Worm (Caenorhabditis elegans): Measurements from ENCODE around the gene nhx-4.

The nhx-4 gene

DNA sequence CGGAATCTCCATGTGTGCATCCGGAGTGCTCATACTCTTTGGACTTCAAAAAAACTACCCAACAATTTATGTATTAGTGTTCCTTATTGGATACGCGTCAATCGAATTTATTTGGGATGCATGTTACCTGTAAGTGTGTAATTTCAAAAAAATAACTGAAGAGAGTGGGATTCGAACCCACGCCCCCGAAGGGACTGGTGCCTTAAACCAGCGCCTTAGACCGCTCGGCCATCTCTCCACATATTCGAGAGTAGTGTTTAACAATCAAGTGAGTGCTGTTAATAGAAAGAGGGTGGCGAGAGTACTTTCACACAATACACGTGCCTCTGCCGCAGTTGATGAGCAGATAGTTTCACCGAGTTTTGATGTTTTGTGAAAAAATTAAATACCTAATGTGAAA, 11.1 kb upstream of the nhx-4 start:
- no peak for TF ChIP-seq unc-62 (GFP tag; optimal IDR thresholded peaks at IDR 0.05)

DNA sequence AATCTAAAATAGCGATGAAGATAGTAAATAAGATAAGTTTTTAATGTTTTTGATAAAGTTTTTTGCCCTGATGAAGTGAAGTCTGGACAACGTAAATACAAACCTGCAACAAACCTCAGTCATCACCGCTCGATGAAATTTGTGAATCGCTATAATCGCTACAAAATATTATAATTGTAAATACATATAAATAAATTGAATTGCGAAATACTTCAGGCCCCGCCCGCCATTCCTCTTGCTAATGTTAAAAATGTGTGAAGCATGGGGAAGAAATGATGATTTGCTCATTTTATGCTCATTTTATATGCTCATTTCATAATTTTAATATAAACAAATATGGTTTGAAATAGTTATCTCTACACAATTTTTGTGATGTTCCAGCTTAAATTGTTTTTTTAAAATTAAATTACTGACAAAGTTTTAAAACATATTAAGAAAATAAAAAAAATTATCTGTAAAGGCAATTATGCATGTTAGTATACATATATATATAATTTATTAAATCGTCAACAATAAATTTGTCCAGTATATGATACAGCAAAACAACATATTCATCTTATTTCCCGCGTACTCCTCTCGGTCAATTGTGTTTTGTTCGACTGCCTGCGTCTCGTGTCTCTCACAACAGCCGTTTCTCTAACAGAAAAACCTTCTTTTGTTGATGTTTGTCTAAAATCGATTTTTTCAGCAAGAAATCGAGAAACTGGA, 9.9 kb upstream of the nhx-4 start, which contains the start of gene sid-5:
Gene sid-5, plus strand, starts transcription at position 658 of the 708 bp plus-strand sequence.
- TF ChIP-seq unc-62 (GFP tag; optimal IDR thresholded peaks at IDR 0.05) = no peak

DNA sequence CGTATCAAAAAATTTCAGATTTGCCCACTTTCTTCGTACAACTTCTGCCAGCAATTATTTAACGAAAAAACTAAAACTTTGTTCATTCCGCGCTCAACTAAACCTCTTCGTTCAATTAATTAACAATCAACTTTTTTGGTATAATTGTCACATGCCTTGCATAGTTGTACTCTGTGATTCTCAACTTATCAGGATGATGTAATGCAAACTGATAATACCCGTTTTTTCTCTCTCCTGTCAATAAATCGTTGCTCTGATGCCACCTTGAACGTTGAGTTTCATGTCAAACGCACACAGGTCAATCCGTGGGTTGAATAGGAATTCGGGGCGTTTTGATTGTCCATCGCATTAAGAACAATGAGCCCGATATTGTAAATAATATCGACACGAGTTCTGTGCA, 8.5 kb upstream of the nhx-4 start:
- no peak for TF ChIP-seq unc-62 (GFP tag; optimal IDR thresholded peaks at IDR 0.05)

DNA sequence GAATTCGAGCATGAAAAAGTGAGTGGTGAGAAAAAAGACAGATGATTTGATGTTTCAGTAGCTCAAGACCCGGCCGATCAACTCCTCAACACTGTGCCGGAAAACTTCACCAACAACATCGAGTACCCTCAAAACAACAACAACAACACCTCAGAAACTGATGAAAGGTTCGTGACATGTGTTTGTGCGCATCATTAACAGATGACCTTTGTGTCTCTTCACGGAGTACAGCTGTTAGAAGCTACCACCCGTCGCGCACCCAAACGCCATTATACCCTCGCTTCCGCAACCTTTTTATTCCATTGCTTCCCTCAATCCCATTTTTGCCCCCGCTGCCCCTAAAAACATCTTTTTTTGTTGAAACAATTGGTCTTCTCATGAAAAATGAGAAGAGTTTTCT, 1.2 kb downstream of the nhx-4 start:
- TF ChIP-seq unc-62 (GFP tag; optimal IDR thresholded peaks at IDR 0.05) = no peak

DNA sequence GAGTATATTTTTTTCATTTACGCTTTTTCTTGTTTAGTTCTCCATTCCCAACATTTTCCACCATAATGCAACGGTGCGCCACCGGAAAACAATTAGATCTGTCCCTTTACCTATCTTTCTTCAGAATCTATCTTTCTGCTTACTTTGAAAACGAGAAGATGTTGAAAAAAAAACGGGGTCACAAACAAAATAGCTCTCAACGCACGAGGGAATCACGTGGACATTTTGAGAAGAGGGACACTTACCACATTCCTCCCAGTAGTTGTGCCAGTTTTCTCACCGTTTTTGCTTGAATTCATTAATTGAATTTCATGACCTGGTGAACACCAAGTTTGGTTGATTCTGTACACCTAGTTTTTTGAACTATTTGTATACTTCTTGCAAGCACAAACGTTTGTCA, 2.1 kb downstream of the nhx-4 start:
- TF ChIP-seq unc-62 (GFP tag; optimal IDR thresholded peaks at IDR 0.05) = no peak

DNA sequence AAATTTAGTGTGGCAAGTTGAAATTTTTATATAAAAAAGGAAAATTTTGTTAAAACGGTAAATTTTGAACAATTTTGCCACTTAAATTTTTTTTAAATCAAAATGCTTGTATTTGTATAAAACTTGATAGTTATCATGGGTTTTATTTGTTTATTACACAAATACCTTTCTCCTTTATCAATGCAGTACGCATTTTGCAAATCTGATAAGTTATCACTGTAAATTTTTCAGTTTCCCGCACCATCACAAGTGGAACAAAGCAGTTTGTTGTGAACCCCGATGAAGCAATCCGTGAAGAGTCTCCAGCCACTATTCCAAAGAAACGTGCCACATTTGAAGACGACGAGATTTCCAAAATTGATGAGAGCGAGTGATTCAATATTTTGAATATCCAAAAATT, 6.0 kb downstream of the nhx-4 start:
- TF ChIP-seq unc-62 (GFP tag; optimal IDR thresholded peaks at IDR 0.05) = no peak

DNA sequence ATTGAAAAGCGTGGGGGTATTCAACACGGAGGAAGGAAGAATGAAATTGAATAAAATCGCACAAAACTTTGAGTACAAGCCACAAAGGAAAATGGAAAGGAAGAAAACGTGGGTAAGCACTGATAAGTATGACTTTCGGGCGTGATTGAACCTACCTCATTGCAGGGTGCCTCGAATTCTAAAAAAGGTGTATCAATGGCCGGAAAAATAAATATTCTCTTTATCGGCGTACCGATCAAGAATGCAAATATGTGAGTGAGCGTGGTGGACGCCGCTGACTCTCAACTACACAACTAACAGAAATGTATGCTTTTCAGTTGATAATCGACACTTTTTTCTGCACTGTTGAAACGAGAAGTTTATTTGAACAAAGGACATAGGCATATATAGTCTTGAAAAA, 10.4 kb downstream of the nhx-4 start, which contains the start of gene otpl-3:
Gene otpl-3, minus strand, starts transcription at position 304 of the 400 bp plus-strand sequence.
- TF ChIP-seq unc-62 (GFP tag; optimal IDR thresholded peaks at IDR 0.05) = no peak

DNA sequence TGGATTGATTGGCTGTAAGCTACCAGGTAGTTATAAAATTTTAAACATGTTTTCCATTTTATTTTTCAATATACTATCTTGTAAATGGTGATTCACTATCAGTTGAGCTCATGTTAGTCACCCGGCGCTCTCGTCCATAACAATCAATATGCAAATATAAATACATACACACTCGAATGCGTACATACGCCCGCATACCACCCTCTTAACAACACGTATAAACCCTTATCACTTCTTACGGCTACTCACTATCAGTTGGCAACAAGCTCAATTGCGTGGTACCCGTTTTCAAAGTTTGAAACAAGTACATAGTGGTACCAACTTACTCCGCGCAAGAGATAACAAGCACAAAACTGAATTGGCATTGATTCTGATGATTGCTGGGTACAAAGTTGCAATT, 12.9 kb downstream of the nhx-4 start:
- no peak for TF ChIP-seq unc-62 (GFP tag; optimal IDR thresholded peaks at IDR 0.05)

DNA sequence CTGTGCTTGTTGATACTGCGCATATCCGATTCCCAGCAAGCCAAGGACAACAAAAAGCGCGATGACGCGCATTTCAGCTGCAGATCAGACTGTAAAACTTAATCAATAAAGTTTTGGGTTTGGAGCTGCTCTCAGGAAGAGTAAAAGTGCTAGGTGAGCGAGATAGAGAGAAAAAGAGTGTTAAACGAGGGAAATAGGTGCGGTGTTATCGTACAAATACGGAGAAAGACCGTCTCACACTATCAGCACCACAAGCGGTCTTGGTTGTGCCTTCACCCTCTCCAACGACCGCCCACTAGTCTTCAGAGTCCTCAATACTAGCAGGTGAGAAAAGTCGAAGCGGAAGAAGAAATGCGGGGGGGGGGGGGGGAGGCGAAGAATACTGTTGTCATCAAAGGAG, 14.5 kb downstream of the nhx-4 start, which contains the start of gene F14B8.5:
Gene F14B8.5, minus strand, starts transcription at position 127 of the 400 bp plus-strand sequence.
- TF ChIP-seq unc-62 (GFP tag; optimal IDR thresholded peaks at IDR 0.05) = no peak

DNA sequence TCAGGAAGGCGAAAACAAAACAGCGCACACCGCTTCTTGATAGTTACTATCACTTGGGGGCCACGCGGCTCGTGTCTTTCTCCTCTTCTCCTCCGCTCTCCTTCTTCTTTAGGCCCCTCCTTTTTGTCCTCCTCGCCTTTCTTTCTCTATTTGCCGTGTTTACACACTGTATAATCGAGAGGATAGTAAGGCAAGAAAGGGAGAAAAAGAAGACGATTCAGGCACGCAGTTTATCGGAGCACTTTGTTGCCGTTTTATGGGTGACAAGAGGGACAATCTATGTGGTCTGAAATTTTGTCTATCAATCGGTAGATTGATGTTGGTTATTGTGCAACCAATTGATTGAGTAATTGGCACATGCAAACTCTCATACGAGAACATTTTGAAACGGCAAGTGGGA, 18.0 kb downstream of the nhx-4 start, which contains the start of gene F14B8.6:
Gene F14B8.6, minus strand, starts transcription at position 292 of the 400 bp plus-strand sequence.
- TF ChIP-seq unc-62 (GFP tag; optimal IDR thresholded peaks at IDR 0.05) = no peak

DNA sequence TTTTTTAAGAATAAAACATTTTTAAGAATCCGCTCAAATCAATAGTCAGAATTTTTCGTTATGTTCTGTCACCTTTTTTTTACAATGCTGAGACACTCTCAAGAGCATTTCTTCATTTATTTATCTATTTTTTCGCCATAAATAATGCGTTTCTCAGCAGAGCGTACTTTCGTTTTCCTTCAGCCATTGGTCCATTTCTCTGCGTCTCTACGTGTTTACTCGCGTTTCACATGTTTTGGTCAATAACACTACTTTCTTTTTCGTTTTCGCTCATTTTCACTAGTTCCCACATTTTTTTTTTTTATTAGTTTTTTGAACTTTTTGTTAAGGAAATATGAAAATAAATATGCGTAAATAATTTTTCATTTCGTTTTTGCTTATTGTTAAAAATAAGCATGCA, 20.4 kb downstream of the nhx-4 start:
- no peak for TF ChIP-seq unc-62 (GFP tag; optimal IDR thresholded peaks at IDR 0.05)

DNA sequence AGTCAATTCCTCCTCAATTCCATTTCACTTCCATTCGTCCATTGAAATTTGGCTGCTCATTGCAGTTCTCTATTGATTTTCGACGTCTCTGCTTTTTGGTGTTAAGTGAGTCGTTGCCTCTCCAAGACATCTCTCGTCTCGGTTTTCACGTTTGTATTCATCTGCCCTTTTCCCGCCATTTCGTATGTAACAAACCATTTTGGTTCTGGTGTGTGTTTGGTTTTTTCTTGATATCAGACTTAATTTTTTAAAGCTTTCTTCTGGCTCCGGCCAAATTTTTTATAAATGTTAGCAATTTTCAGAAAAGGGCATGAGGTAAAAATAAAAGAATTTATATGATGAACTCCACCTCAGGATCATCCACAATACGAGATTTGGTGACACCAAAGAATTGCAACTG, 21.3 kb downstream of the nhx-4 start, which contains the start of gene C16E9.2:
Gene C16E9.2, plus strand, starts transcription at position 301 of the 400 bp plus-strand sequence.
- no peak for TF ChIP-seq unc-62 (GFP tag; optimal IDR thresholded peaks at IDR 0.05)

DNA sequence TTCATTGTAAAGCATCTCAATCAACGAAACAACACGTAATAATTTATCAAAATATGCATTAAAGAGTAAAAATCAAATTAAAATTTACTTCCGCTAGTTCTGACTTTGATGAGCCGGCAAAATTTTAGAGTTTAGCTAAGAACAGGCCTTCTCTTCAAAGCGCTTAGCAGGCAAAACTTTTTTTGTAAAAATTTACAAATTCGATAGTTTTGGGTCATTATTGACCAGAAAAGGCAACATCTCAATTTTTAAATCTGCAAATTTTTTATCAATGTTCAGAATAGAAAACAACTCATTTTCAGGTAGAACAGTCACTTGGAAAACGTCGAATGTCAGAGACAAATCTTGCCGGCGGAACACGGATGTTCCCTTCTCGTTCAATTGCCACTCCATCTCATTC, 23.7 kb downstream of the nhx-4 start:
- TF ChIP-seq unc-62 (GFP tag; optimal IDR thresholded peaks at IDR 0.05) = no peak

DNA sequence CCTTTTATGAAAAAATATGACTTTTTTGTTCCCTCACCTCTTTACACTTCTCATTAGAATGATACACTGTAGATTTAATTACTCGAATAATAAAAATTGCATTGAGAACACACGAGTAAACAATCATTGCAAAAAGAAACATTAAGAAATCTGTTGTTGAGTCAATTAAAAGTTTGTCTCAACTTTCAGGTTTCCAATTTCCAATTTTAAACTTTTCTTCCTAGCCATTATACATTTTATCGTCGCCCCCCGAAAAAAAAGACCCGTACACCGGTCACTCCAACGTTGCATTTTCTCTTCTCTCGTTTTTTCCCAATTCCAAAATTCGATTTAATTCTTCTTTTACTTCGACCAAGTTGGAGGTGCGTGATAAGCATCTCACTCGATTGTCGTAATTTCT, 25.8 kb downstream of the nhx-4 start, which contains the start of gene C16E9.1:
Gene C16E9.1, plus strand, starts transcription at position 301 of the 400 bp plus-strand sequence.
- TF ChIP-seq unc-62 (GFP tag; optimal IDR thresholded peaks at IDR 0.05) = no peak

DNA sequence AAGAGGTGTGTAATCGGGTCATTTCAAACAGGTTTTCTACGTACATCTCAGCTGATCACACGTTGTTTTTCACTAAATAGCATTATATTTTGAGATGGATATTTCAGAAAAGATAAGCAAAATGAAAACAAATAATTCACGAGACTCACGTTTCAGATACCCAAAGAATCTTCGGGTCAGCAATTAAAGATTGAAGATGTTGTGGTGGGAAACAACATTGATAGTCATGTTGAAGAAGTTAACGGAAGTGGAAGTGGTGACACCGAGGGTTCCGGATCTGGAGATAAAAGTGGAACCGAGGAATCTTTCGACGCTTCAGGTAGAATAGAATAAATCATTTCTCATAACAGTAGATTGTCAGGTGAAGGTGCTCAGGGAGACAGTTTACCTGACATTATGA, 26.7 kb downstream of the nhx-4 start:
- TF ChIP-seq unc-62 (GFP tag; optimal IDR thresholded peaks at IDR 0.05) = no peak

DNA sequence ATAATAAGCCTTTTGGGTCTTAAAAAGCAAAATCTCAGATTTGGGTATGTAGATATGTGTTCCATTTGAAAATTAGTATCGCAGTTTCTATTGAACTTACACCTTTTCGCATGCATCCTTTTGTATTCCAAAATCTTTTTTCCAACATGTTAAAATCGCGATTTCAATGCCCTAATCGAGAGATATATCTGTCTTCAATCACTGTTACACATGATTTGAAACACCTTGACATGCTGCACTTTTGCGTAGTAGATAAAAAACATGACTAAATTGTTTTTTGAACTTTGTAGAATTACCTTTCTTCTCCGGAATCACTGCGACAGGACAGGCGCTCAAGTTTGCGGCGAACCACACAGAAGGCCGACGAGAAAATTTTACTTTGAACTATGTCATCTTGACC, 27.6 kb downstream of the nhx-4 start:
- no peak for TF ChIP-seq unc-62 (GFP tag; optimal IDR thresholded peaks at IDR 0.05)

DNA sequence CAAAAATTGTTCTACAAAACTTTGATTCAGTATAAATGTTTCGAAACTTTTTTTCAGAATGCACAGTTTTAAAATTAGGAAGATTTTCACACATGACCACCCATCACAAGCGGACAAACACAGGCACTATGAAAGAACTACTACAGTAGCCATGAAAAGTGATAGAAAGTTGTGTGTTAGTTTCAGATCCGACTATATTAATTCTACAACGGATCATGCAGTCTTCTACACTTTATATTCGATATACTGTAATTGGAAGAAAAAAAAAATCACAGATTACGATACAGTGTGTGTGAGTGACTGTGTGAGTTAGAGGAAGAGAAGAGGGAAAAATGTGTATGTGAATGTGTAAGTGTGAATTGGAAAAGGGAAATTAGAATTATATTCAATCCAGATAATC, 32.7 kb downstream of the nhx-4 start:
- no peak for TF ChIP-seq unc-62 (GFP tag; optimal IDR thresholded peaks at IDR 0.05)

DNA sequence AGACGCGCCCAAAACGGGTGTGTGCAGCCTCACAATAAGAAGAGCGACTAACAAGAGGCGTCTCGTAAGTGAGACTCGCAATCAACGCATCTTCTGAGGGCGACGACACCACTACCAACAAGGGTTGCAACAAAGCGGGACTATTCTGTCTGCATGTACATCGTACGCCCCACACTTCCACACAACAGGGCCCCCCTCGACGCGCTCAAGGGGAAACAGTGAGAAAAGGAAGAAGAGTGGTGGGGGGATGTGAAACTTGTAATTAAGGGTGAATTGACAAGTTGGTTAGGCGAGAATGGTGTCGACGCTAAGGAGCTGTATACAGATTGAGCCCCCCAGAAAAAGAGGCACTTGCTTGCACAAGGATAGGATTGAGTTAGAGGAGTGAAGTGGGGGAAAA, 39.2 kb downstream of the nhx-4 start:
- no peak for TF ChIP-seq unc-62 (GFP tag; optimal IDR thresholded peaks at IDR 0.05)

Measured in whole organism, dauer.